Worm (Caenorhabditis elegans): Measurements from ENCODE around the gene C06H2.7.

- TF ChIP-seq unc-39 (tag; optimal IDR thresholded peaks at IDR 0.05) (no peak), snpc-4 (tag; optimal IDR thresholded peaks at IDR 0.05) (no peak), elt-3 (tag; optimal IDR thresholded peaks at IDR 0.05) (no peak), nhr-237 (tag; optimal IDR thresholded peaks at IDR 0.05) (no peak), lin-13 (tag; optimal IDR thresholded peaks at IDR 0.05) (no peak), ceh-43 (GFP tag; optimal IDR thresholded peaks at IDR 0.05) (no peak), elt-1 (tag; optimal IDR thresholded peaks at IDR 0.05; ENCODE audit: borderline replicate concordance, insufficient read depth) (no peak), mep-1 (tag; optimal IDR thresholded peaks at IDR 0.05) (no peak), nhr-28 (tag; optimal IDR thresholded peaks at IDR 0.05) (no peak), cnd-1 (tag; optimal IDR thresholded peaks at IDR 0.05) (no peak), ztf-11 (tag; optimal IDR thresholded peaks at IDR 0.05) (no peak), mls-2 (tag; optimal IDR thresholded peaks at IDR 0.05) (no peak), pha-4 (tag; optimal IDR thresholded peaks at IDR 0.05) (no peak)
Measured at ce11 chrV:11140326-11140725, 4.3 kb downstream of the C06H2.7 start.
